Worm (Caenorhabditis elegans) whole organism, young adult: ENCODE data around the gene T14B4.1.

ENCODE experiments used
- B0019.2 ChIP-seq: fragments of 200-800 bp; sonication (Bioruptor generic); conservative IDR thresholded peaks from 2 replicates; pipeline ENCODE4 v1.3.6; 2022; ENCODE audit warnings: missing genetic modification reagents, missing genetic modification characterization, missing compliant biosample characterization
- F23B12.7 ChIP-seq: sonication (generic microtip); optimal IDR thresholded peaks from 2 replicates; lab custom pipeline; 2017; ENCODE audit warnings: missing genetic modification characterization, mild to moderate bottlenecking, missing compliant biosample characterization, antibody characterized with exemption, moderate library complexity; ENCODE audit not compliant: insufficient read depth
- F49E8.2 ChIP-seq: sonication (generic microtip); optimal IDR thresholded peaks from 3 replicates; lab custom pipeline; 2017; ENCODE audit warnings: missing genetic modification characterization, mild to moderate bottlenecking, missing compliant biosample characterization, antibody characterized with exemption, moderate library complexity; ENCODE audit not compliant: insufficient read depth
- attf-6 ChIP-seq: fragments of 200-800 bp; sonication (Bioruptor generic); IDR thresholded peaks from 2 replicates; pipeline ENCODE4 v1.3.6; 2022; ENCODE audit warnings: missing genetic modification reagents, missing genetic modification characterization, missing compliant biosample characterization
- madf-10 ChIP-seq: sonication (generic microtip); optimal IDR thresholded peaks from 2 replicates; lab custom pipeline; 2016; ENCODE audit warnings: mild to moderate bottlenecking, missing genetic modification characterization, missing compliant biosample characterization
- unc-130 ChIP-seq: sonication (generic microtip); optimal IDR thresholded peaks from 2 replicates; lab custom pipeline; 2016; ENCODE audit warnings: missing genetic modification reagents, missing genetic modification characterization, missing compliant biosample characterization
- unc-62 ChIP-seq: fragments of 150-350 bp; optimal IDR thresholded peaks from 2 replicates; lab custom pipeline; 2014; ENCODE audit warnings: missing biosample characterization, missing genetic modification reagents, missing genetic modification characterization

ce11 chrII:6701497-6701896 lies 35.2 kb upstream of the T14B4.1 start, which contains the start of gene C18H9.6:
- no peak for TF ChIP-seq B0019.2
- no peak for TF ChIP-seq unc-62 (GFP tag; lab: Kevin White, UChicago)
- no peak for TF ChIP-seq madf-10 (tag; lab: Kevin White, UChicago)
- no peak for TF ChIP-seq F49E8.2
- TF ChIP-seq F23B12.7 (tag; lab: Kevin White, UChicago), result no peak
- TF ChIP-seq attf-6 (GFP tag; lab: Robert Waterston, UW), result no peak
- no peak for TF ChIP-seq unc-130 (GFP tag; lab: Kevin White, UChicago)
